Worm (Caenorhabditis elegans) whole organism, mixed stage, embryonic: ENCODE data around the gene nrx-1.

Source experiments
- bed-3 ChIP-seq: fragments of 200-800 bp; sonication (Bioruptor generic); optimal IDR thresholded peaks from 3 replicates; lab custom pipeline; 2018; ENCODE audit warnings: mild to moderate bottlenecking, missing genetic modification characterization, moderate library complexity, missing compliant biosample characterization
- elt-3 ChIP-seq: fragments of 150-350 bp; optimal IDR thresholded peaks from 2 replicates; lab custom pipeline; 2014; ENCODE audit warnings: missing biosample characterization, missing genetic modification characterization
- mab-5 ChIP-seq: fragments of 150-350 bp; optimal IDR thresholded peaks from 2 replicates; lab custom pipeline; 2014; ENCODE audit warnings: missing biosample characterization, missing genetic modification characterization
- mep-1 ChIP-seq: fragments of 150-350 bp; optimal IDR thresholded peaks from 2 replicates; lab custom pipeline; 2017; ENCODE audit warnings: missing biosample characterization, missing genetic modification reagents, missing genetic modification characterization, inconsistent platforms
- nhr-237 ChIP-seq: fragments of 150-350 bp; optimal IDR thresholded peaks from 2 replicates; lab custom pipeline; 2014; ENCODE audit warnings: missing biosample characterization, missing genetic modification characterization
- nhr-28 ChIP-seq: fragments of 150-350 bp; optimal IDR thresholded peaks from 2 replicates; lab custom pipeline; 2014; ENCODE audit warnings: missing biosample characterization, missing genetic modification characterization
- nhr-76 ChIP-seq: sonication (generic microtip); optimal IDR thresholded peaks from 2 replicates; lab custom pipeline; 2017; ENCODE audit warnings: missing biosample characterization, missing genetic modification characterization
- sem-2 ChIP-seq: fragments of 200-800 bp; sonication (Bioruptor generic); optimal IDR thresholded peaks from 2 replicates; lab custom pipeline; 2018; ENCODE audit warnings: mild to moderate bottlenecking, missing genetic modification characterization, missing compliant biosample characterization
- tbx-8 ChIP-seq: fragments of 200-800 bp; sonication (Bioruptor generic); optimal IDR thresholded peaks from 2 replicates; lab custom pipeline; 2018; ENCODE audit warnings: mild to moderate bottlenecking, missing genetic modification characterization, moderate library complexity, missing compliant biosample characterization
- unc-39 ChIP-seq: fragments of 150-350 bp; optimal IDR thresholded peaks from 2 replicates; lab custom pipeline; 2014; ENCODE audit warnings: missing biosample characterization, missing genetic modification characterization
- unc-62 ChIP-seq: fragments of 150-350 bp; optimal IDR thresholded peaks from 2 replicates; lab custom pipeline; 2014; ENCODE audit warnings: missing biosample characterization, missing genetic modification reagents, missing genetic modification characterization

DNA sequence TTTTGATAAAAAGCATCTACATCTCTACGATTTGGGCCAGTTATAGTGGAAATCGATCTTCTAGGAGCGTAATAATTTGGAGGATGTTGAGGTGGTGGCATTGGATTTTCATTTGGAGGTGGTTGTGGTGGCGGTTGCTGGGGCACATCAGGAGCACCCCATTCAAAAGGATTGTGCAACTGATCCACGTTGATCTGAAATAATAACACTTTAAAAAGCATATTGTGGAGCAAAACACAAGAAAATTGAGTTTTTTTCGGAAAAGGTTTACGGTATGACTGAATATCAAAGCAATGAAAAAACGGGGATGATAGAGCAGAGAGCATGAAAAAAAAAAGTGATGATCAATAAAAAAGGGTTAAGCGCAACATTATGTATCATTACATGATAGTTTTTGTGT lies 40.8 kb downstream of the nrx-1 start, which contains the start of gene saeg-1:
- TF ChIP-seq sem-2 (GFP tag; lab: Kevin White, UChicago) (no peak), unc-62 (GFP tag; lab: Kevin White, UChicago) (no peak), elt-3 (tag; lab: Kevin White, UChicago) (no peak), mep-1 (tag; lab: Kevin White, UChicago) (no peak), nhr-28 (tag; lab: Kevin White, UChicago) (no peak), nhr-237 (tag; lab: Kevin White, UChicago) (no peak), mab-5 (no peak), tbx-8 (no peak), unc-39 (no peak), nhr-76 (no peak), bed-3 (GFP tag; lab: Kevin White, UChicago) (no peak)
